Fruit fly (Drosophila melanogaster) whole organism, embryonic: ENCODE results near the gene wg.

Source experiments
- Atf-2 ChIP-seq: fragments of 200-800 bp; sonication (Bioruptor generic); optimal IDR thresholded peaks from 2 replicates; lab custom pipeline; 2016; ENCODE audit warnings: missing biosample characterization, missing genetic modification characterization
- Awh ChIP-seq: fragments of 200-800 bp; sonication (Bioruptor generic); IDR thresholded peaks from 2 replicates; pipeline ENCODE4, ENCODE4 v1.3.6; 2022; ENCODE audit warnings: missing biosample characterization, missing genetic modification characterization
- CG10366 ChIP-seq: fragments of 200-800 bp; sonication (Bioruptor generic); IDR thresholded peaks from 2 replicates; pipeline ENCODE4 v1.3.6; 2022; ENCODE audit warnings: missing biosample characterization, missing genetic modification characterization
- CG13123 ChIP-seq: fragments of 200-800 bp; sonication (Bioruptor generic); optimal IDR thresholded peaks from 2 replicates; lab custom pipeline; 2016; ENCODE audit warnings: missing biosample characterization, missing genetic modification characterization
- CG15479 ChIP-seq: fragments of 200-800 bp; sonication (Bioruptor generic); optimal IDR thresholded peaks from 3 replicates; lab custom pipeline; 2019; ENCODE audit warnings: missing biosample characterization, mild to moderate bottlenecking, missing genetic modification characterization, moderate library complexity
- CG16863 ChIP-seq: fragments of 200-800 bp; sonication (Bioruptor generic); optimal IDR thresholded peaks from 3 replicates; lab custom pipeline; 2016; ENCODE audit warnings: missing biosample characterization, missing genetic modification characterization
- CG17802 ChIP-seq: fragments of 200-800 bp; sonication (Bioruptor generic); optimal IDR thresholded peaks from 2 replicates; lab custom pipeline; 2018; ENCODE audit warnings: missing biosample characterization, mild to moderate bottlenecking, missing genetic modification characterization, moderate library complexity
- CG17829 ChIP-seq: fragments of 200-800 bp; optimal IDR thresholded peaks from 2 replicates; lab custom pipeline; 2019; ENCODE audit warnings: missing biosample characterization, mild to moderate bottlenecking, missing genetic modification characterization, moderate library complexity
- CG18599 ChIP-seq: fragments of 200-800 bp; sonication (Bioruptor generic); optimal IDR thresholded peaks from 3 replicates; lab custom pipeline; 2017; ENCODE audit warnings: missing biosample characterization, missing genetic modification characterization, mild to moderate bottlenecking, moderate library complexity, missing genetic modification reagents
- CG30020 ChIP-seq: fragments of 200-800 bp; optimal IDR thresholded peaks from 2 replicates; lab custom pipeline; 2019; ENCODE audit warnings: missing biosample characterization, mild to moderate bottlenecking, missing genetic modification characterization, moderate library complexity
- CG34224 ChIP-seq: fragments of 200-800 bp; sonication (Bioruptor generic); IDR thresholded peaks from 3 replicates; pipeline ENCODE4 v1.3.6; 2022; ENCODE audit warnings: missing biosample characterization, missing genetic modification characterization; ENCODE audit not compliant: partially characterized antibody
- CG3726 ChIP-seq: fragments of 200-800 bp; sonication (Bioruptor generic); IDR thresholded peaks from 3 replicates; pipeline ENCODE4, ENCODE4 v1.3.6; 2022; ENCODE audit warnings: missing biosample characterization, missing genetic modification characterization
- CG3995 ChIP-seq: fragments of 200-800 bp; sonication (Bioruptor generic); optimal IDR thresholded peaks from 3 replicates; lab custom pipeline; 2016; ENCODE audit warnings: missing biosample characterization, missing genetic modification characterization
- CG7556 ChIP-seq: fragments of 200-800 bp; sonication (Bioruptor generic); optimal IDR thresholded peaks from 2 replicates; lab custom pipeline; 2017; ENCODE audit warnings: missing biosample characterization, mild to moderate bottlenecking, missing genetic modification characterization
- CG7839 ChIP-seq: fragments of 200-800 bp; sonication (Bioruptor generic); optimal IDR thresholded peaks from 3 replicates; lab custom pipeline; 2018; ENCODE audit warnings: missing biosample characterization, mild to moderate bottlenecking, missing genetic modification characterization, moderate library complexity
- CG7928 ChIP-seq: fragments of 200-800 bp; sonication (Bioruptor generic); optimal IDR thresholded peaks from 2 replicates; lab custom pipeline; 2017; ENCODE audit warnings: missing biosample characterization, mild to moderate bottlenecking, missing genetic modification characterization
- Dad ChIP-seq: fragments of 200-800 bp; sonication (Bioruptor generic); optimal IDR thresholded peaks from 3 replicates; lab custom pipeline; 2016; ENCODE audit warnings: missing biosample characterization, missing genetic modification characterization
- Dip2 ChIP-seq: fragments of 200-800 bp; sonication (Bioruptor generic); IDR thresholded peaks from 2 replicates; pipeline ENCODE4 v1.3.6; 2022; ENCODE audit warnings: missing biosample characterization, missing genetic modification characterization
- Dll ChIP-seq: fragments of 200-800 bp; sonication (Bioruptor generic); IDR thresholded peaks from 4 replicates; pipeline ENCODE4 v1.3.6; 2022; ENCODE audit warnings: missing biosample characterization, missing genetic modification characterization; ENCODE audit not compliant: partially characterized antibody
- Eip74EF ChIP-seq, 2 experiments: fragments of 200-800 bp in 1 of 2; fragments of >200 bp in 1 of 2; sonication (Bioruptor generic) in 1 of 2; optimal IDR thresholded peaks; 2 replicates each; lab custom pipeline; 2017 to 2019; ENCODE audit warnings: missing biosample characterization in 2 of 2, missing genetic modification characterization in 2 of 2, mild to moderate bottlenecking in 1 of 2, moderate library complexity in 1 of 2
- GATAe ChIP-seq: fragments of 200-800 bp; sonication (Bioruptor generic); conservative IDR thresholded peaks from 2 replicates; pipeline ENCODE4 v1.3.6; 2022; ENCODE audit warnings: missing biosample characterization, missing genetic modification characterization
- Gsc ChIP-seq: fragments of 200-800 bp; sonication (Bioruptor generic); IDR thresholded peaks from 2 replicates; pipeline ENCODE4 v1.3.6; 2022; ENCODE audit warnings: missing biosample characterization, missing genetic modification characterization
- HLH4C ChIP-seq: fragments of 200-800 bp; sonication (Bioruptor generic); IDR thresholded peaks from 3 replicates; pipeline ENCODE4 v1.3.6; 2022; ENCODE audit warnings: missing biosample characterization, missing genetic modification characterization; ENCODE audit not compliant: partially characterized antibody
- Hr78 ChIP-seq, 2 experiments: fragments of 200-800 bp in 1 of 2; fragments of >200 bp in 1 of 2; sonication (Bioruptor generic) in 1 of 2; optimal IDR thresholded peaks; 2 replicates each; lab custom pipeline; 2017 to 2019; ENCODE audit warnings: missing biosample characterization in 2 of 2, missing genetic modification characterization in 2 of 2, mild to moderate bottlenecking in 1 of 2, moderate library complexity in 1 of 2
- Mad ChIP-seq: fragments of 200-800 bp; sonication (Bioruptor generic); optimal IDR thresholded peaks from 2 replicates; lab custom pipeline; 2016; ENCODE audit warnings: missing biosample characterization, missing genetic modification characterization
- NC2β ChIP-seq: fragments of 200-800 bp; sonication (Bioruptor generic); optimal IDR thresholded peaks from 2 replicates; lab custom pipeline; 2016; ENCODE audit warnings: missing biosample characterization, missing genetic modification characterization
- NFAT ChIP-seq: fragments of 200-800 bp; sonication (Bioruptor generic); IDR thresholded peaks from 2 replicates; pipeline ENCODE4 v1.3.6; 2022; ENCODE audit warnings: missing biosample characterization, missing genetic modification characterization
- NK7.1 ChIP-seq: fragments of 200-800 bp; sonication (Bioruptor generic); optimal IDR thresholded peaks from 3 replicates; lab custom pipeline; 2016; ENCODE audit warnings: missing biosample characterization, missing genetic modification characterization
- Rx ChIP-seq: fragments of 200-800 bp; sonication (Bioruptor generic); IDR thresholded peaks from 2 replicates; pipeline ENCODE4 v1.3.6; 2022; ENCODE audit warnings: missing biosample characterization, missing genetic modification characterization
- TFAM ChIP-seq: fragments of 200-800 bp; sonication (Bioruptor generic); optimal IDR thresholded peaks from 2 replicates; lab custom pipeline; 2017; ENCODE audit warnings: missing biosample characterization, missing genetic modification characterization, inconsistent platforms
- Tbp ChIP-seq: fragments of >200 bp; optimal IDR thresholded peaks from 2 replicates; lab custom pipeline; 2018; ENCODE audit warnings: missing biosample characterization, missing genetic modification characterization
- Vsx1 ChIP-seq: fragments of 200-800 bp; sonication (Bioruptor generic); optimal IDR thresholded peaks from 2 replicates; lab custom pipeline; 2017; ENCODE audit warnings: missing biosample characterization, mild to moderate bottlenecking, missing genetic modification characterization, missing genetic modification reagents
- abd-A ChIP-seq: fragments of 200-800 bp; sonication (Bioruptor generic); optimal IDR thresholded peaks from 3 replicates; lab custom pipeline; 2019; ENCODE audit warnings: missing biosample characterization, mild to moderate bottlenecking, missing genetic modification characterization, moderate library complexity
- al ChIP-seq: fragments of 200-800 bp; sonication (Bioruptor generic); IDR thresholded peaks from 2 replicates; pipeline ENCODE4 v1.3.6; 2022; ENCODE audit warnings: missing biosample characterization, missing genetic modification characterization
- chinmo ChIP-seq: fragments of 200-800 bp; sonication (Bioruptor generic); IDR thresholded peaks from 4 replicates; pipeline ENCODE4 v1.3.6; 2022; ENCODE audit warnings: missing biosample characterization, missing genetic modification characterization; ENCODE audit not compliant: partially characterized antibody
- corto ChIP-seq: fragments of 200-800 bp; sonication (Bioruptor generic); optimal IDR thresholded peaks from 2 replicates; lab custom pipeline; 2016; ENCODE audit warnings: missing biosample characterization, mild to moderate bottlenecking, missing genetic modification characterization, moderate library complexity
- dati ChIP-seq: fragments of 200-800 bp; sonication (Bioruptor generic); IDR thresholded peaks from 2 replicates; pipeline ENCODE4 v1.3.6; 2022; ENCODE audit warnings: missing biosample characterization, missing genetic modification characterization
- dimm ChIP-seq: fragments of 200-800 bp; sonication (Bioruptor generic); IDR thresholded peaks from 2 replicates; pipeline ENCODE4 v1.3.6; 2022; ENCODE audit warnings: missing biosample characterization, missing genetic modification characterization
- ewg ChIP-seq: fragments of 200-800 bp; sonication (Bioruptor generic); optimal IDR thresholded peaks from 3 replicates; lab custom pipeline; 2017; ENCODE audit warnings: mild to moderate bottlenecking, missing biosample characterization, missing genetic modification reagents, missing genetic modification characterization
- fd102C ChIP-seq: fragments of 200-800 bp; sonication (Bioruptor generic); optimal IDR thresholded peaks from 2 replicates; lab custom pipeline; 2018; ENCODE audit warnings: missing biosample characterization, mild to moderate bottlenecking, missing genetic modification characterization, moderate library complexity
- gsb-n ChIP-seq: fragments of 200-800 bp; sonication (Bioruptor generic); optimal IDR thresholded peaks from 3 replicates; lab custom pipeline; 2018; ENCODE audit warnings: missing biosample characterization, mild to moderate bottlenecking, missing genetic modification characterization
- h ChIP-seq: fragments of >200 bp; optimal IDR thresholded peaks from 2 replicates; lab custom pipeline; 2017
- jing ChIP-seq: fragments of 200-800 bp; sonication (Bioruptor generic); optimal IDR thresholded peaks from 2 replicates; lab custom pipeline; 2018; ENCODE audit warnings: missing biosample characterization, mild to moderate bottlenecking, missing genetic modification characterization
- kah ChIP-seq: fragments of 200-800 bp; sonication (Bioruptor generic); optimal IDR thresholded peaks from 2 replicates; lab custom pipeline; 2018; ENCODE audit warnings: missing biosample characterization, mild to moderate bottlenecking, missing genetic modification characterization
- lmd ChIP-seq: fragments of 200-800 bp; sonication (Bioruptor generic); IDR thresholded peaks from 2 replicates; pipeline ENCODE4 v1.3.6; 2022; ENCODE audit warnings: missing biosample characterization, missing genetic modification characterization
- odd ChIP-seq: fragments of 200-800 bp; sonication (Bioruptor generic); optimal IDR thresholded peaks from 2 replicates; lab custom pipeline; 2017; ENCODE audit warnings: missing biosample characterization, mild to moderate bottlenecking, missing genetic modification characterization
- onecut ChIP-seq: fragments of 200-800 bp; sonication (Bioruptor generic); IDR thresholded peaks from 2 replicates; pipeline ENCODE4 v1.3.6; 2022; ENCODE audit warnings: missing biosample characterization, missing genetic modification characterization
- pb ChIP-seq: fragments of 200-800 bp; sonication (Bioruptor generic); optimal IDR thresholded peaks from 3 replicates; lab custom pipeline; 2016; ENCODE audit warnings: missing biosample characterization, missing genetic modification characterization
- pho ChIP-seq: fragments of 200-800 bp; sonication (Bioruptor generic); optimal IDR thresholded peaks from 2 replicates; lab custom pipeline; 2016; ENCODE audit warnings: missing biosample characterization, missing genetic modification characterization
- sd ChIP-seq: fragments of 200-800 bp; sonication (Bioruptor generic); optimal IDR thresholded peaks from 3 replicates; lab custom pipeline; 2018; ENCODE audit warnings: missing biosample characterization, mild to moderate bottlenecking, missing genetic modification characterization, moderate library complexity
- z ChIP-seq: fragments of 200-800 bp; sonication (Bioruptor generic); IDR thresholded peaks from 3 replicates; pipeline ENCODE4 v1.3.6; 2022; ENCODE audit warnings: missing biosample characterization, missing genetic modification characterization
- zen ChIP-seq: fragments of 200-800 bp; sonication (Bioruptor generic); optimal IDR thresholded peaks from 3 replicates; lab custom pipeline; 2018; ENCODE audit warnings: missing biosample characterization, mild to moderate bottlenecking, missing genetic modification characterization, moderate library complexity

wg gene

DNA sequence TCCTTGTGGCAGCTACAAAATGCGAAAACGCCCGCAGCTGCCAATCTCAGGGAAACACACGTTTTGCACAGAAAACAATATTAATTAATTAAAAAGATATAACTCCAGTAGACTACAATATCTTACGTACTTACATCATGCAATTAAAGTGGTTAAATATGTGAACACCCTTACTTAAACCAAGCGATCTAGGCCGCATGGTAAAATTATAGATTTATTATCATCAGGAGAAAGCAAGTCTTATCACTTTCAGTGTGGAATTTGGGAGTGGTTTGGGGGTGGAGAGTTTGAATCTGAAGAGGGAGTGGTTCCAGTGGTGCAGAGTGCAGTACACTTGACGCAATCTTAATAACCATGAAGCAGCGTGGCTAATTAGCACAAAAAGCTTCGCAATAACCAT lies 24.8 kb upstream of the wg start:
- TF ChIP-seq CG17829 (no peak), NC2β (GFP tag; lab: Kevin White, UChicago) (no peak), CG3726 (no peak), pb (no peak), Hr78 (GFP tag; optimal IDR thresholded peaks at IDR 0.05; lab: Kevin White, UChicago) (no peak), CG7928 (no peak), pho (no peak), CG3995 (GFP tag; lab: Kevin White, UChicago) (no peak), Dip2 (GFP tag; lab: Robert Waterston, UW) (no peak), Rx (GFP tag; lab: Robert Waterston, UW) (no peak), Eip74EF (GFP tag; optimal IDR thresholded peaks at IDR 0.05; lab: Kevin White, UChicago) (no peak), z (GFP tag; lab: Robert Waterston, UW) (no peak), ewg (GFP tag; lab: Kevin White, UChicago) (no peak), Atf-2 (no peak), CG18599 (GFP tag; lab: Kevin White, UChicago) (no peak), Gsc (GFP tag; lab: Robert Waterston, UW) (no peak), CG15479 (no peak), Mad (GFP tag; lab: Kevin White, UChicago) (no peak)
- TF ChIP-seq, all 482 proteins: peak for 0

DNA sequence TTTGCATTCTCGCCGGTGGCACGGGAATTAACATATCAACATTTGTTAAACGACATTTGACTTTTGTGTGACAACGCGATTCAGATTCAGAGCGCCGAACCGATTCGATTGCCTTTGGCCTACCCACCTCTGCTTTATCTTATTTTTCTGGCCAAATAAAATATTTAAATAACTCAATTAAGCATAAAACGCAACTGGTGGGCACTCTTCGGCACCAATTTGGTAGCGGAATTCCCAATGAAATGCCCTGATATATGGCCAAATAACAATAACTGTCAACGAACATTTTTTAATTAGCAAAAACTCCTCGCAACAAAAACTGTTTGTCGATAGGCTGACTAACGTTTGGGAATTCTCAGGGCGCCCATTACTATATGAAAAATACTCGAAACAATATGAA lies 22.8 kb upstream of the wg start:
- TF ChIP-seq CG34224 (no peak), CG17802 (tag; lab: Kevin White, UChicago) (no peak), chinmo (0 out of 4 replicates have a peak, but pooled peaks have one; percentile 57), lmd (GFP tag; lab: Robert Waterston, UW) (no peak), abd-A (tag; lab: Kevin White, UChicago) (peak; percentile 90), al (GFP tag; lab: Robert Waterston, UW) (no peak), Dad (no peak), GATAe (GFP tag; lab: Robert Waterston, UW) (no peak), Vsx1 (GFP tag; lab: Kevin White, UChicago) (peak; percentile 32), odd (GFP tag; lab: Kevin White, UChicago) (no peak), CG10366 (GFP tag; lab: Robert Waterston, UW) (no peak), corto (no peak), NK7.1 (GFP tag; lab: Kevin White, UChicago) (no peak), CG30020 (tag; lab: Kevin White, UChicago) (no peak), zen (tag; lab: Kevin White, UChicago) (no peak), HLH4C (GFP tag; lab: Robert Waterston, UW) (no peak), NFAT (GFP tag; lab: Robert Waterston, UW) (no peak), CG16863 (no peak), dati (no peak), CG7839 (tag; lab: Kevin White, UChicago) (no peak), CG7556 (GFP tag; lab: Kevin White, UChicago) (no peak), CG13123 (GFP tag; lab: Kevin White, UChicago) (no peak), onecut (GFP tag; lab: Robert Waterston, UW) (no peak), dimm (no peak), Tbp (no peak), Dll (GFP tag; lab: Robert Waterston, UW) (no peak), Awh (GFP tag; lab: Robert Waterston, UW) (peak; percentile 58; the same call in 1 of the 2 replicates), h (lab: Kevin White, UChicago) (no peak), TFAM (GFP tag; lab: Kevin White, UChicago) (no peak), fd102C (GFP tag; lab: Kevin White, UChicago) (no peak), kah (GFP tag; lab: Kevin White, UChicago) (no peak), sd (tag; lab: Kevin White, UChicago) (peak; percentile 50), gsb-n (tag; lab: Kevin White, UChicago) (no peak), jing (GFP tag; lab: Kevin White, UChicago) (no peak)
